Fruit fly (Drosophila melanogaster): ENCODE measurements around the gene SLIRP2.

Gene SLIRP2

dm6 chr3R:8659907-8660660 is 9.2 kb downstream of the SLIRP2 start (continued):
- TF ChIP-seq zen2 (GFP tag; IDR thresholded peaks at IDR 0.05; ENCODE audit: partially characterized antibody) (peak; percentile 68; the same call in 2 of the 3 replicates), ro (GFP tag; IDR thresholded peaks at IDR 0.05) (no peak), E2f2 (GFP tag; IDR thresholded peaks at IDR 0.05) (peak; percentile 99), hb (GFP tag; IDR thresholded peaks at IDR 0.05; ENCODE audit: partially characterized antibody) (peak; percentile 94), pnt (GFP tag; optimal IDR thresholded peaks at IDR 0.05) (no peak), CG32767 (GFP tag; IDR thresholded peaks at IDR 0.05) (peak; percentile 47), kay (GFP tag; optimal IDR thresholded peaks at IDR 0.05) (no peak), Atf6 (GFP tag; IDR thresholded peaks at IDR 0.05) (peak; percentile 30; the same call in 1 of the 2 replicates), stwl (tag; optimal IDR thresholded peaks at IDR 0.05) (peak; percentile 76), CG2116 (GFP tag; optimal IDR thresholded peaks at IDR 0.05) (peak; percentile 99), sc (optimal IDR thresholded peaks at IDR 0.05) (no peak), sc (GFP tag; optimal IDR thresholded peaks at IDR 0.05) (no peak), kah (GFP tag; optimal IDR thresholded peaks at IDR 0.05) (no peak), CG3995 (GFP tag; optimal IDR thresholded peaks at IDR 0.05) (peak; percentile 64), CG13894 (tag; optimal IDR thresholded peaks at IDR 0.05) (peak; percentile 80), zfh2 (GFP tag; optimal IDR thresholded peaks at IDR 0.05) (peak; percentile 29), schlank (tag; optimal IDR thresholded peaks at IDR 0.05) (peak; percentile 16), mirr (GFP tag; optimal IDR thresholded peaks at IDR 0.05) (peak; percentile 29), CG13123 (GFP tag; optimal IDR thresholded peaks at IDR 0.05) (no peak), CG15601 (tag; optimal IDR thresholded peaks at IDR 0.05) (peak; percentile 60), gcm (GFP tag; optimal IDR thresholded peaks at IDR 0.05) (peak; percentile 21), PHDP (tag; optimal IDR thresholded peaks at IDR 0.05) (peak; percentile 20), tin (GFP tag; optimal IDR thresholded peaks at IDR 0.05) (peak; percentile 37), Myb (GFP tag; optimal IDR thresholded peaks at IDR 0.05) (peak; percentile 93), caup (GFP tag; optimal IDR thresholded peaks at IDR 0.05; ENCODE audit: severe bottlenecking) (peak; percentile 75), eyg (GFP tag; optimal IDR thresholded peaks at IDR 0.05) (peak; percentile 25), CG3847 (GFP tag; IDR thresholded peaks at IDR 0.05) (peak; percentile 83), HmgD (GFP tag; optimal IDR thresholded peaks at IDR 0.05) (peak; percentile 95), CG10274 (GFP tag; optimal IDR thresholded peaks at IDR 0.05) (no peak), Fer2 (tag; optimal IDR thresholded peaks at IDR 0.05) (no peak), Dek (tag; optimal IDR thresholded peaks at IDR 0.05) (peak; percentile 15), CG10147 (GFP tag; optimal IDR thresholded peaks at IDR 0.05) (peak; percentile 26), CG2678 (tag; optimal IDR thresholded peaks at IDR 0.05) (peak; percentile 33), CG2712 (tag; optimal IDR thresholded peaks at IDR 0.05) (peak; percentile 67), lab (GFP tag; optimal IDR thresholded peaks at IDR 0.05) (peak; percentile 83), MBD-R2 (GFP tag; IDR thresholded peaks at IDR 0.05) (peak; percentile 78), hkb (optimal IDR thresholded peaks at IDR 0.05) (peak; percentile 27), hkb (GFP tag; IDR thresholded peaks at IDR 0.05) (peak; percentile 38; the same call in 1 of the 2 replicates), aop (GFP tag; IDR thresholded peaks at IDR 0.05) (peak; percentile 30; the same call in 1 of the 2 replicates), CG9215 (GFP tag; IDR thresholded peaks at IDR 0.05) (no peak), sd (tag; optimal IDR thresholded peaks at IDR 0.05) (peak; percentile 25), ems (GFP tag; optimal IDR thresholded peaks at IDR 0.05) (peak; percentile 53), CG1529 (GFP tag; optimal IDR thresholded peaks at IDR 0.05) (no peak), CG7928 (GFP tag; optimal IDR thresholded peaks at IDR 0.05) (peak; percentile 87), ssp (GFP tag; IDR thresholded peaks at IDR 0.05) (peak; percentile 55), CG33557 (GFP tag; optimal IDR thresholded peaks at IDR 0.05) (peak; percentile 51), MTF-1 (GFP tag; optimal IDR thresholded peaks at IDR 0.05; ENCODE audit: borderline replicate concordance) (peak; percentile 71), gem (tag; optimal IDR thresholded peaks at IDR 0.05) (peak; percentile 28), dysf (GFP tag; IDR thresholded peaks at IDR 0.05) (peak; percentile 51; the same call in 2 of the 3 replicates)

Measured in whole organism, embryonic.